Worm (Caenorhabditis elegans) whole organism, mixed stage, embryonic: Measurements from ENCODE around the gene C04E6.7.
A peak's percentile ranks its signal among the peaks of the same experiment; 100 is the strongest.

Source experiments
- M03D4.4 ChIP-seq: sonication (generic microtip); optimal IDR thresholded peaks from 2 replicates; lab custom pipeline; 2017; ENCODE audit warnings: mild to moderate bottlenecking, missing genetic modification characterization, missing compliant biosample characterization
- bed-3 ChIP-seq: fragments of 200-800 bp; sonication (Bioruptor generic); optimal IDR thresholded peaks from 3 replicates; lab custom pipeline; 2018; ENCODE audit warnings: mild to moderate bottlenecking, missing genetic modification characterization, moderate library complexity, missing compliant biosample characterization
- blmp-1 ChIP-seq: fragments of 150-350 bp; optimal IDR thresholded peaks from 2 replicates; lab custom pipeline; 2014; ENCODE audit warnings: missing biosample characterization, missing genetic modification characterization
- ceh-39 ChIP-seq: fragments of 150-350 bp; optimal IDR thresholded peaks from 2 replicates; lab custom pipeline; 2014; ENCODE audit warnings: missing biosample characterization, missing genetic modification characterization
- ceh-43 ChIP-seq: fragments of 200-800 bp; sonication (Bioruptor generic); optimal IDR thresholded peaks from 2 replicates; lab custom pipeline; 2018; ENCODE audit warnings: mild to moderate bottlenecking, missing genetic modification characterization, moderate library complexity, missing compliant biosample characterization
- ceh-83 ChIP-seq: fragments of 200-800 bp; sonication (Bioruptor generic); optimal IDR thresholded peaks from 2 replicates; lab custom pipeline; 2018; ENCODE audit warnings: mild to moderate bottlenecking, missing genetic modification characterization, missing compliant biosample characterization
- ces-1 ChIP-seq: fragments of 150-350 bp; optimal IDR thresholded peaks from 2 replicates; lab custom pipeline; 2014; ENCODE audit warnings: missing biosample characterization, missing genetic modification reagents, missing genetic modification characterization
- cnd-1 ChIP-seq: fragments of 200-800 bp; sonication (Bioruptor generic); optimal IDR thresholded peaks from 2 replicates; lab custom pipeline; 2018; ENCODE audit warnings: mild to moderate bottlenecking, missing genetic modification characterization, missing compliant biosample characterization
- drap-1 ChIP-seq: fragments of 200-800 bp; sonication (Bioruptor generic); optimal IDR thresholded peaks from 3 replicates; lab custom pipeline; 2018; ENCODE audit warnings: mild to moderate bottlenecking, missing genetic modification characterization, missing compliant biosample characterization
- elt-1 ChIP-seq: sonication (generic microtip); optimal IDR thresholded peaks from 2 replicates; lab custom pipeline; 2017; ENCODE audit warnings: missing genetic modification characterization, mild to moderate bottlenecking, missing compliant biosample characterization, antibody characterized with exemption, moderate library complexity, borderline replicate concordance; ENCODE audit not compliant: insufficient read depth
- elt-3 ChIP-seq: fragments of 150-350 bp; optimal IDR thresholded peaks from 2 replicates; lab custom pipeline; 2014; ENCODE audit warnings: missing biosample characterization, missing genetic modification characterization
- flh-1 ChIP-seq: fragments of 200-800 bp; sonication (Bioruptor generic); optimal IDR thresholded peaks from 2 replicates; lab custom pipeline; 2018; ENCODE audit warnings: mild to moderate bottlenecking, missing genetic modification characterization, moderate library complexity, missing compliant biosample characterization
- ham-2 ChIP-seq: fragments of 200-800 bp; sonication (Bioruptor generic); optimal IDR thresholded peaks from 2 replicates; lab custom pipeline; 2018; ENCODE audit warnings: mild to moderate bottlenecking, missing genetic modification characterization, missing compliant biosample characterization
- hlh-1 ChIP-seq: fragments of 150-350 bp; optimal IDR thresholded peaks from 2 replicates; lab custom pipeline; 2014; ENCODE audit warnings: missing biosample characterization, missing genetic modification reagents, missing genetic modification characterization
- lin-13 ChIP-seq: fragments of 150-350 bp; optimal IDR thresholded peaks from 2 replicates; lab custom pipeline; 2014; ENCODE audit warnings: missing biosample characterization, missing genetic modification characterization
- mab-5 ChIP-seq: fragments of 150-350 bp; optimal IDR thresholded peaks from 2 replicates; lab custom pipeline; 2014; ENCODE audit warnings: missing biosample characterization, missing genetic modification characterization
- mep-1 ChIP-seq: fragments of 150-350 bp; optimal IDR thresholded peaks from 2 replicates; lab custom pipeline; 2017; ENCODE audit warnings: missing biosample characterization, missing genetic modification reagents, missing genetic modification characterization, inconsistent platforms
- mls-2 ChIP-seq: sonication (generic microtip); optimal IDR thresholded peaks from 2 replicates; lab custom pipeline; 2016; ENCODE audit warnings: mild to moderate bottlenecking, missing genetic modification characterization, moderate library complexity, missing compliant biosample characterization
- nhr-12 ChIP-seq: fragments of 150-350 bp; optimal IDR thresholded peaks from 2 replicates; lab custom pipeline; 2014; ENCODE audit warnings: missing biosample characterization, missing genetic modification characterization
- nhr-237 ChIP-seq: fragments of 150-350 bp; optimal IDR thresholded peaks from 2 replicates; lab custom pipeline; 2014; ENCODE audit warnings: missing biosample characterization, missing genetic modification characterization
- nhr-28 ChIP-seq: fragments of 150-350 bp; optimal IDR thresholded peaks from 2 replicates; lab custom pipeline; 2014; ENCODE audit warnings: missing biosample characterization, missing genetic modification characterization
- nhr-76 ChIP-seq: sonication (generic microtip); optimal IDR thresholded peaks from 2 replicates; lab custom pipeline; 2017; ENCODE audit warnings: missing biosample characterization, missing genetic modification characterization
- pha-4 ChIP-seq: fragments of 150-350 bp; optimal IDR thresholded peaks from 2 replicates; lab custom pipeline; 2018; ENCODE audit warnings: missing biosample characterization, missing genetic modification reagents, missing genetic modification characterization
- sem-2 ChIP-seq: fragments of 200-800 bp; sonication (Bioruptor generic); optimal IDR thresholded peaks from 2 replicates; lab custom pipeline; 2018; ENCODE audit warnings: mild to moderate bottlenecking, missing genetic modification characterization, missing compliant biosample characterization
- snpc-4 ChIP-seq: fragments of 150-350 bp; optimal IDR thresholded peaks from 2 replicates; lab custom pipeline; 2014; ENCODE audit warnings: missing biosample characterization, missing genetic modification characterization
- sptf-1 ChIP-seq: sonication (generic microtip); optimal IDR thresholded peaks from 2 replicates; lab custom pipeline; 2017; ENCODE audit warnings: mild to moderate bottlenecking, missing genetic modification characterization, moderate library complexity, missing compliant biosample characterization
- tbx-8 ChIP-seq: fragments of 200-800 bp; sonication (Bioruptor generic); optimal IDR thresholded peaks from 2 replicates; lab custom pipeline; 2018; ENCODE audit warnings: mild to moderate bottlenecking, missing genetic modification characterization, moderate library complexity, missing compliant biosample characterization
- unc-120 ChIP-seq: sonication (generic microtip); optimal IDR thresholded peaks from 2 replicates; lab custom pipeline; 2017; ENCODE audit warnings: missing genetic modification characterization, missing compliant biosample characterization; ENCODE audit not compliant: poor library complexity, severe bottlenecking
- unc-39 ChIP-seq: fragments of 150-350 bp; optimal IDR thresholded peaks from 2 replicates; lab custom pipeline; 2014; ENCODE audit warnings: missing biosample characterization, missing genetic modification characterization
- unc-62 ChIP-seq: fragments of 150-350 bp; optimal IDR thresholded peaks from 2 replicates; lab custom pipeline; 2014; ENCODE audit warnings: missing biosample characterization, missing genetic modification reagents, missing genetic modification characterization
- zip-8 ChIP-seq: fragments of 150-350 bp; optimal IDR thresholded peaks from 2 replicates; lab custom pipeline; 2014; ENCODE audit warnings: missing biosample characterization, missing genetic modification characterization
- ztf-11 ChIP-seq: fragments of 150-350 bp; optimal IDR thresholded peaks from 2 replicates; lab custom pipeline; 2014; ENCODE audit warnings: missing biosample characterization, missing genetic modification characterization

C04E6.7 gene

DNA sequence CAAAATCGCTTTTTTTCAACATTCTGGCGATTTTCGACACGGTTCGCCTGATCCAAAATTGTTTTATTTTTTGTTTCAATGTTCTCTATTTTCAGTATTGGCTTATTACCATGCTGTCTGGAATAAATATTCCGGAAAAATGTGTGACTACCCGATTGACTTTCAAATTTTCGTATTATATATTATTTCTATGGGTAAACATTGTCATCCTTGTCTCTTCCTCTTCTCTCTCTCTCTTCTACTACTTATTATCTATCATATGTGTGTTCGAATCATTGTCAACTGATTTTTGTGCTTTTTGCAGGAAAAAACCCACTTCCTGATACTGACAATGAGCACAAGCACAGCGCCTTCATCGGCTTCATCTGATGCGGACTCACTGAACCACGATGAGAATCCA is at the start of gene C04E6.7:
TSS of gene C04E6.7 (plus strand) at position 301 of the 400 bp plus-strand sequence.
- TF ChIP-seq snpc-4 (tag; lab: Kevin White, UChicago) (no peak), mep-1 (tag; lab: Kevin White, UChicago) (no peak), unc-39 (tag; lab: Kevin White, UChicago) (no peak), ztf-11 (tag; lab: Kevin White, UChicago) (no peak), mls-2 (tag; lab: Kevin White, UChicago) (no peak), elt-1 (no peak), mab-5 (no peak), ces-1 (GFP tag; lab: Kevin White, UChicago) (no peak), zip-8 (tag; lab: Kevin White, UChicago) (no peak), sem-2 (GFP tag; lab: Kevin White, UChicago) (no peak), sptf-1 (tag; lab: Kevin White, UChicago) (no peak), nhr-12 (tag; lab: Kevin White, UChicago) (no peak), bed-3 (GFP tag; lab: Kevin White, UChicago) (no peak), elt-3 (tag; lab: Kevin White, UChicago) (no peak), tbx-8 (GFP tag; lab: Kevin White, UChicago) (no peak), hlh-1 (no peak), ceh-83 (GFP tag; lab: Kevin White, UChicago) (no peak), blmp-1 (no peak), lin-13 (tag; lab: Kevin White, UChicago) (no peak), M03D4.4 (tag; lab: Kevin White, UChicago) (no peak)
- TF ChIP-seq, all 35 proteins: peak for 0

ce11 chrV:5843415-5844337 is 49.4 kb upstream of the C04E6.7 start:
- TF ChIP-seq ceh-43 (GFP tag; lab: Kevin White, UChicago) (no peak), lin-13 (tag; lab: Kevin White, UChicago) (no peak), ztf-11 (tag; lab: Kevin White, UChicago) (no peak), hlh-1 (no peak), nhr-12 (tag; lab: Kevin White, UChicago) (no peak), unc-62 (GFP tag; lab: Kevin White, UChicago) (no peak), nhr-76 (tag; lab: Kevin White, UChicago) (no peak), nhr-237 (tag; lab: Kevin White, UChicago) (no peak), ces-1 (GFP tag; lab: Kevin White, UChicago) (no peak), unc-39 (tag; lab: Kevin White, UChicago) (no peak), cnd-1 (no peak), mls-2 (tag; lab: Kevin White, UChicago) (no peak), flh-1 (GFP tag; lab: Kevin White, UChicago) (no peak), zip-8 (tag; lab: Kevin White, UChicago) (no peak), ceh-83 (GFP tag; lab: Kevin White, UChicago) (peak; percentile 13), drap-1 (GFP tag; lab: Kevin White, UChicago) (peak; percentile 6)

- TF ChIP-seq unc-120 (tag; lab: Kevin White, UChicago), result no peak
- no peak for TF ChIP-seq unc-62 (GFP tag; lab: Kevin White, UChicago)
- TF ChIP-seq pha-4, result no peak
- no peak for TF ChIP-seq nhr-237 (tag; lab: Kevin White, UChicago)
- no peak for TF ChIP-seq M03D4.4 (tag; lab: Kevin White, UChicago)
- TF ChIP-seq nhr-12 (tag; lab: Kevin White, UChicago), result no peak
- no peak for TF ChIP-seq blmp-1
- TF ChIP-seq ham-2 (GFP tag; lab: Kevin White, UChicago), result no peak
- no peak for TF ChIP-seq ceh-83 (GFP tag; lab: Kevin White, UChicago)
- no peak for TF ChIP-seq zip-8 (tag; lab: Kevin White, UChicago)
- TF ChIP-seq mls-2 (tag; lab: Kevin White, UChicago), result no peak
- no peak for TF ChIP-seq lin-13 (tag; lab: Kevin White, UChicago)
- TF ChIP-seq snpc-4 (tag; lab: Kevin White, UChicago), result no peak
- TF ChIP-seq ceh-39 (tag; lab: Kevin White, UChicago), result no peak
- TF ChIP-seq nhr-28 (tag; lab: Kevin White, UChicago), result no peak
- no peak for TF ChIP-seq ztf-11 (tag; lab: Kevin White, UChicago)
- no peak for TF ChIP-seq sptf-1 (tag; lab: Kevin White, UChicago)
Observed at ce11 chrV:5844349-5844760, 48.8 kb upstream of the C04E6.7 start.
